Fruit fly (Drosophila melanogaster) Kc167 (cell line): Measurements from ENCODE around the gene NO66.
"Not testable (repeated sequence)": the region's sequence is repeated elsewhere in the genome, so short reads cannot be mapped to it uniquely, and the experiment has no call there.

ENCODE experiments used
- Myc ChIP-seq: fragments of >200 bp; optimal IDR thresholded peaks from 2 replicates; lab custom pipeline; 2017; ENCODE audit warnings: missing external identifiers
- Sin3A ChIP-seq: fragments of >200 bp; optimal IDR thresholded peaks from 2 replicates; lab custom pipeline; 2018; ENCODE audit warnings: missing external identifiers
- h ChIP-seq: fragments of >200 bp; optimal IDR thresholded peaks from 3 replicates; lab custom pipeline; 2018; ENCODE audit warnings: missing external identifiers
- insv ChIP-seq: fragments of >200 bp; optimal IDR thresholded peaks from 3 replicates; lab custom pipeline; 2018; ENCODE audit warnings: missing external identifiers
- psq ChIP-seq: fragments of >200 bp; optimal IDR thresholded peaks from 2 replicates; lab custom pipeline; 2017; ENCODE audit warnings: missing external identifiers
- ttk ChIP-seq: sonication (Bioruptor generic); optimal IDR thresholded peaks from 2 replicates; lab custom pipeline; 2017; ENCODE audit warnings: missing external identifiers

Gene NO66

DNA sequence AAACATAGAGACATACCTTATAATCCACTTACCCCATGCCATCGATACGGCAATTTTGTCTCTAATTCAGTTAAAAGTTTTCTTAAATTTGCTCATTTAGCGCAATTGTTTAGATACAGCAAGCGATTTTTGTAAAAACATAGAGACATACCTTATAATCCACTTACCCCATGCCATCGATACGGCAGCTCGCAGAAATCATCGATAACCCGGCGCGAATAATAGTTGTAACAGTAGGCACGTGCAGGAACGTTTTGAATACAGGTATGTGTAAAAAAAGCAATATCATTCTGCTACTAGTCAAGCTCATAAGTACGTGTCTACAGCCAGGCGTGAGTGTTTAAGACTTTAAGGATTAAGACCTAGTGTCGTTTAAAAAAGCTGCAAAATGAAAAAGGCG is at the start of gene NO66:
Gene NO66 (plus strand): TSS at position 199 of the 400 bp plus-strand sequence.
- not testable (repeated sequence) for TF ChIP-seq ttk; psq (lab: Kevin White, UChicago); insv (lab: Kevin White, UChicago)

DNA sequence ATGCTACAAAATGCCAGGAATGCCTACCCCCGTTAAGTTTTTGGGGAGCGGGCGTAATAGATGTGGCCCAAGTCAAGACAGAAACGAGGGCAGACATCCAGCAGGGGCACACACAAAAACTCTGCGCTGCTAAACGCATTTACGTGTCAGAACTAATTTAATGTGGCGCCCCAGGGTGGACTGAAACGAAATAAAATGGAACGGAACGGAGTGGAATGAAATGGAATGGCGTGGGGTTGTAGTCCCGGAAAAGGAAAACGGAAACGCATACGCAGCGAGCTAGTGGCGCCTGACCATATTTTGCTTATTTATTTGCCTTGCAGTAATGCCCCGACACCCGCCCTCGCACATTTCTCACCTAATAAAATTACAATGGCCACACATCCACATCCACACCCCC is 45.7 kb upstream of the NO66 start:
- TF ChIP-seq Myc (lab: Kevin White, UChicago) (no peak), insv (lab: Kevin White, UChicago) (no peak), ttk (no peak), Sin3A (lab: Kevin White, UChicago) (no peak), psq (lab: Kevin White, UChicago) (no peak), h (lab: Kevin White, UChicago) (no peak)

DNA sequence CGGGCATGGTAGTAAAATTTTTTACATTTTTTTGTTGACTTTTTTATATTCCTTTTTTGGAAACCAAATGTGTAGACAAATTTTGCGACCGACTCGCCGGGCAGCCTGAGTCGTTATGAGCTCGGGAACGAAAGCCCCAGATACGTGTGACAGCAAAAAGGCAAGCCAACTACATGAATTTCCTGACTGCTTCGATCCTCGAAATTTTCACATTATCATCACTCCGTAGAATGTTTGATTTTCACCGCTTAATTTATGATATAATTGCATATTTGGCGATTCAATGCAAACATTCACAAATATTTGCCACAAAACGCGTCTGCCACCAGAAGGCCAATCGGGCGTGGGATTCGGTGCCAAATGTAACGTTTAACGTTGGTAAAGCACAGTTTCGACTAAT is 42.3 kb upstream of the NO66 start, which contains the start of gene CG15577:
Gene CG15577 (minus strand): TSS at position 101 of the 400 bp plus-strand sequence.
- TF ChIP-seq psq (lab: Kevin White, UChicago), result no peak
- no peak for TF ChIP-seq ttk
- no peak for TF ChIP-seq insv (lab: Kevin White, UChicago)
- no peak for TF ChIP-seq Myc (lab: Kevin White, UChicago)
- no peak for TF ChIP-seq h (lab: Kevin White, UChicago)
- TF ChIP-seq Sin3A (lab: Kevin White, UChicago), result no peak

DNA sequence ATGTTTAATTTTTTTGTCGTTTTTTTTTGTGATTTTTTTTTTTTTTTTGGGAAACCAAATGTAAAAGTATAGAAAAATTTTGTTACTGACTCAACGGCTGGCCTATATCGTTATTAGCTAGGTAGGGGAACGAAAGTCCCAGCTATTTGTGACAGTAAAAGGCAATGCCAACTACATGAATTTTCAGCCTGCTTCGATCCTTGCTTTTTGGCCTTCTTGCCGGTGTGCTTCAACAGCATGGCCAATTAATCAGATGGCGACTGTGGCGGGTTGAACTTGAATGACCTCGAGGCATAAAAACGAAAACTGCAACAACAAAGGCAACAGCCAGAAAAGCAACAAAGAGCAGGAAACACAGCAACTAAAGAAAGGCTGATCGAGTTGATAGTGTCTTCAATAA is 41.4 kb upstream of the NO66 start, which contains the start of gene CG15578:
Gene CG15578 (minus strand): TSS at position 101 of the 400 bp plus-strand sequence.
- TF ChIP-seq h (lab: Kevin White, UChicago), result no peak
- no peak for TF ChIP-seq Myc (lab: Kevin White, UChicago)
- no peak for TF ChIP-seq insv (lab: Kevin White, UChicago)
- no peak for TF ChIP-seq psq (lab: Kevin White, UChicago)
- TF ChIP-seq ttk, result no peak
- TF ChIP-seq Sin3A (lab: Kevin White, UChicago), result no peak

DNA sequence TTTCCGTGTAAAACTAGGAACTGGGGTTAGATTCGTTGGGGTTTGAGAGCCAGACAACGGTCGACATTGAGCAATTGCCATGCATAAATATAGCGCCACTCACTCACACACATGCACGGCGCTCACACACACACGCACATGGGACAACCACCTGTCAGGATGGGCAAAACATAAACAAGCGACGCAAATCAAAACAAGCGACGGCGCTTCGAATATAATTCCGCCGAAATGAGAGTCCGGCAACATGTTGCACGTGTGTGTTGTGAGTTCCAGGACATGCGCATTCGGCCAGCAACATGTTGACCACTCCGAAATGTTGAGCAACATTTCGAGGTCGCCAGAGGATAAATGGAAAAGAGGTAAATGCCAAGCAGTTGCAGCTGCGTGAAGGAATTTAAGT is 38.5 kb upstream of the NO66 start:
- TF ChIP-seq Myc (lab: Kevin White, UChicago) (no peak), ttk (no peak), psq (lab: Kevin White, UChicago) (no peak), h (lab: Kevin White, UChicago) (no peak), Sin3A (lab: Kevin White, UChicago) (no peak), insv (lab: Kevin White, UChicago) (no peak)

DNA sequence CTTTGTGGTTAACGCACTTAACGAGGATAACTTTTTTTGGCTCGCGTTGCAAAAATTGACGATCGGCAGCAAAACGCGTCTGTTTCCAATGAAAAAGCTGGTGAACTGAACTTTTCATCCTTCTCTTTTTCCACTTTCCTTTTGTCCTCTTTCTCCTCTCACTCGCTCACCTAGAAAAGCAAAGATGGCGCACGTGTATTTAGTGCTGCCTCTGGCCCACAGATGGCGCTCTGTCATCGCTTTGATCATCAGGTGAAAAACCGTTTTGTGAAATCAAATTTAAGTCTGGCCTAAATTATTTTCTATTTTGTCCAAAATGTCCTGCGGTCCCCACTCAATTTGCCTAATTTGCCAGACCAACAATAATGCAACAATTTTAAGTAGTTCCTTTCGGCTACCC is 25.8 kb upstream of the NO66 start:
- TF ChIP-seq ttk (no peak), Sin3A (lab: Kevin White, UChicago) (no peak), h (lab: Kevin White, UChicago) (no peak), Myc (lab: Kevin White, UChicago) (no peak), psq (lab: Kevin White, UChicago) (no peak), insv (lab: Kevin White, UChicago) (no peak)

DNA sequence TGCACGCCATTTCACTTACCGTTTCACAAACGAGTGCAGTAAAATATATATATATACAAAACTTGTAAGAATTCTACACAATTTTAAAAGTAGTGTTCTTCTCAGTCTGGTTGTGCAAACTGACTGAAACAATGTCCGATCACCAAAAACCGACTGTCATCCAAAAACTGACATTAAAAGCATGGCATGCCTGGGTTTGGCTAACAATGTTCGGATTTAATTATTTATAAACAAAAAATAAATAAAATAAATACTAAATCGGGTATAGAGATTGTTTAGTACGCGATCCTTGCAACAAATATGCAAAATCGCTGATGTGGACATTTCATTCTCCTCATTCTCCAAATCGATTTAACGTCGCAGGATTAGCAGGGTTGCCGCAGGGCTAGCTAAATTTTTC is 17.0 kb upstream of the NO66 start, which contains the start of gene CG12692:
Gene CG12692 (minus strand): TSS at position 101 of the 400 bp plus-strand sequence.
- TF ChIP-seq h (lab: Kevin White, UChicago), result no peak
- no peak for TF ChIP-seq psq (lab: Kevin White, UChicago)
- no peak for TF ChIP-seq insv (lab: Kevin White, UChicago)
- no peak for TF ChIP-seq Sin3A (lab: Kevin White, UChicago)
- TF ChIP-seq Myc (lab: Kevin White, UChicago), result no peak
- TF ChIP-seq ttk, result no peak

DNA sequence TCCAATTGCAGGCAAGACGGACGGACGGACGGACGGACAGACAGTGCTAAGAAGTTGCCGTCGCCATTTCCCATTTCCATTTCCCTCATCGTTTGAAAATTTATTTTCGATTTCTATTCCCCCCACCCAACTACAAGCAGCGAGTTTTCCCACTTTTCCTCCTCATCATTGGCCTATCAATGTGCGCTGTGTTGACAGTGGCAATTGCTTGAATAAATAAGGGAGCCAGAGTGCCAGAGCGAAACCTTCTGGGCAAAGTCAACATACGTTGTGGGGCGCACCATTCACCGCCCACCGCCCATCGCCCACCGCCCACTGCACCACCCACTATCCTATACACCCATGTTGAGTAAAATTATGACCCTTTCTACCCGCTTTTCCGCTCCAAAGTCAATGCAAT is 13.3 kb upstream of the NO66 start:
- TF ChIP-seq psq (lab: Kevin White, UChicago) (no peak), Sin3A (lab: Kevin White, UChicago) (no peak), insv (lab: Kevin White, UChicago) (no peak), h (lab: Kevin White, UChicago) (no peak), Myc (lab: Kevin White, UChicago) (no peak), ttk (no peak)

DNA sequence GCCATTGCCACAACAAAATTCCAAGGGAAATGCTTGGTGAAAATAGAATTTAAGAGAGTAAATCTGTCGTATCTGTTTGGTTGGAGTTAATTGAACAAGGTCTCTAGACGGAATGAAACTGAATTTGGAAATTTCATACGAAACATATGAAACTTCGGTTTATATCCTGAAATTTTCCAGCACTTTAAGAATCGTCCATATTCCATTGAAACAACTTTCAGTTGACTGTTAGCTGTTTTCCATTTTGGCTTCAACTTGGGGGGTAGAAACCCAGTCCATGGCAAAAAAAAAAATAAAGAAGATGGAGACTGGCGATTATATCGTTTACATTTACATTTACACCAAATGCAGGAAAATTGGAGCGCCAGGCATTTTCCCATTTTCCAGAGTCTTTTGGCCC is 7.5 kb upstream of the NO66 start, which contains the start of gene CG15579:
Gene CG15579 (minus strand): TSS at position 101 of the 400 bp plus-strand sequence.
- TF ChIP-seq insv (lab: Kevin White, UChicago), result no peak
- no peak for TF ChIP-seq ttk
- no peak for TF ChIP-seq psq (lab: Kevin White, UChicago)
- no peak for TF ChIP-seq h (lab: Kevin White, UChicago)
- no peak for TF ChIP-seq Myc (lab: Kevin White, UChicago)
- no peak for TF ChIP-seq Sin3A (lab: Kevin White, UChicago)

DNA sequence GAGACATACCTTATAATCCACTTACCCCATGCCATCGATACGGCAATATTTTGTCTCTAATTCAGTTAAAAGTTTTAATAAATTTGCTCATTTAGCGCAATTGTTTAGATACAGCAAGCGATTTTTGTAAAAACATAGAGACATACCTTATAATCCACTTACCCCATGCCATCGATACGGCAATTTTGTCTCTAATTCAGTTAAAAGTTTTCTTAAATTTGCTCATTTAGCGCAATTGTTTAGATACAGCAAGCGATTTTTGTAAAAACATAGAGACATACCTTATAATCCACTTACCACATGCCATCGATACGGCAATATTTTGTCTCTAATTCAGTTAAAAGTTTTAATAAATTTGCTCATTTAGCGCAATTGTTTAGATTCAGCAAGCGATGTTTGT is 537 bp upstream of the NO66 start, which contains the start of gene mei-9:
Gene mei-9 (minus strand): TSS at position 101 of the 400 bp plus-strand sequence.
- not testable (repeated sequence) for TF ChIP-seq ttk; Sin3A (lab: Kevin White, UChicago); insv (lab: Kevin White, UChicago)

DNA sequence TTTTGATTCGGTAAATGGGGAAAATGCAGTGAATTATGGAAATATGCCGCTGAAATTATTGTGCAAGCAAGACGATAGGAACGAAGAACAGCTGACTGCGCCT is 2.7 kb downstream of the NO66 start, which contains the start of gene mRpL33:
Gene mRpL33 (minus strand): TSS at position 101 of the 103 bp plus-strand sequence.
- TF ChIP-seq ttk, result no peak
- TF ChIP-seq Sin3A (lab: Kevin White, UChicago), result no peak
- no peak for TF ChIP-seq Myc (lab: Kevin White, UChicago)
- no peak for TF ChIP-seq insv (lab: Kevin White, UChicago)
- no peak for TF ChIP-seq psq (lab: Kevin White, UChicago)
- TF ChIP-seq h (lab: Kevin White, UChicago), result no peak

DNA sequence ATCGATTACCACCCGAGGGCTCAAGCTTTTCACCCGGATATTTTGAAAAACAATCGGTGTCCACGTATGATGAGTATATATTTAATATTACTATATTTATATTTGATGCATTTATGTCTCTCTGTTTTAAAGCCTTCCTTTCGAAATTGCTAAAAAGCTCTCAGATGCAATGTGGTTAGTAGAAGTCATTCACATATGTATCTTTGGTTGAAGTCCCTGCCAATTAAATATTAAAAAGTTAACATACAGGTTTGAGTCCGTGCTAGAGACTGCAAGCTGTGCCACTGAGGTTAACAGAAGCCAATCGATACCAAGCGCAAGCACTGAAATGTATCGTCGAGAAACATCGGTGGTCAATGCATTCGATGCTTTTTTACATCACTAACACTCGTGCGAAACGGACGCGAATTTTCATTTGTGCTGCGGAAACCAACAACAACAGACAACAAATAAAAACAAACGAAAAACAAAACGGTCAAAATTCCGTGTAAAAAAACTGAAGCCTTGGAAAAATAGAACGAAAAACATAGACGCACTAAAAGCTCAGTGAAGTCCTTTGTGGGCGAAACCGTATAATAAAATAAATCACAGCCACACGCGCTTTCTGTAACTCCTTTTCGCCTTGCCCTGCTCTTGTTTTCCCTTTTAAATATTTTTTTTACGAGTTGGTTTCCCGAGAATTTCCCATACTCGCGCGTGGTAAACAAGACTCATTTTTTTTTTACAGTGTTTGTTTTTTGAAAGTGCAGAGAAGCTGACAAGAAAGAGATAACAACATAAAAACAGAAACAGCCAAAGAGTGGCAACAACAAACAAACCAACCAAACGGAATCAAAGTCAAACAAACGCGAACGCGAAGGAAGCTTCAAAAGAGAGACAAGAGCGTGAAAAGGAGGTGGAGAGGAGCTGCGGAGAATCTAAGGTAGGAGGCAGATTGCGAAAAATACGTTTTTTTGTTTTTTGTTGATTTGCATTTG is 3.3 kb downstream of the NO66 start, which contains the start of gene norpA:
Gene norpA (plus strand): TSS at position 393 of the 977 bp plus-strand sequence.
- no peak for TF ChIP-seq h (lab: Kevin White, UChicago)
- no peak for TF ChIP-seq insv (lab: Kevin White, UChicago)
- TF ChIP-seq ttk, result no peak
- TF ChIP-seq Sin3A (lab: Kevin White, UChicago), result no peak
- no peak for TF ChIP-seq psq (lab: Kevin White, UChicago)
- no peak for TF ChIP-seq Myc (lab: Kevin White, UChicago)
